Fruit fly (Drosophila melanogaster): ENCODE data around the gene CG9705.

CG9705 gene

DNA sequence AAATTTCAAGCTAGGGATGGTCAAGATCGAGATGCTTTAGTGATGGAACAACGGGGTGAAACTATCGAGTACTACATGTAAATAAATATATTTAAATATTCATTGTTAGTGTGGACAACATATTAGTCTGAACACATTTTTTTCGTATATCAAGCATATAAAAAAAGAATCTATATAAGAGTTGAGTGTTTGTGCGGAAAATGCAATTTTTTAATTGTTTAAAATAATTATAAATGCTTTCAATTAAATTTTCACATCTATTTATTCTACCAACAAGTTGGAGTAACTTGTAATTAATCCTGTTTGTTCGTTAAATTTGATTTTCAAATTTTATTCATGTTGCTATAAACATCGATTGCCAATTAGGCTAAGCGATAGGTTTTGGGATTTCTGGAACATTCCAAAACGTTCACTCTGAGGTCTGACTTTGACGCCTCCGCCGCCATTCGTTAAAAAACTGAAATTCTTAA lies at the start of gene CG9705, which contains the start of gene mus302 (continued):
- TF ChIP-seq seq (GFP tag; IDR thresholded peaks at IDR 0.05) (no peak), Optix (GFP tag; IDR thresholded peaks at IDR 0.05) (no peak), CG16779 (GFP tag; IDR thresholded peaks at IDR 0.05) (no peak), Tbp (GFP tag; optimal IDR thresholded peaks at IDR 0.05) (peak; percentile 2), dmrt11E (tag; optimal IDR thresholded peaks at IDR 0.05) (peak; percentile 60), phol (tag; optimal IDR thresholded peaks at IDR 0.05) (peak; percentile 75), lab (GFP tag; optimal IDR thresholded peaks at IDR 0.05) (no peak), bsh (GFP tag; optimal IDR thresholded peaks at IDR 0.05) (peak in 1 of 2 experiments; percentile 28), CG13287 (GFP tag; IDR thresholded peaks at IDR 0.05; ENCODE audit: partially characterized antibody) (peak; percentile 72), CG32532 (GFP tag; IDR thresholded peaks at IDR 0.05) (peak; percentile 49), B-H2 (GFP tag; optimal IDR thresholded peaks at IDR 0.05) (no peak), PHDP (tag; optimal IDR thresholded peaks at IDR 0.05) (peak; percentile 32), CG10462 (GFP tag; optimal IDR thresholded peaks at IDR 0.05) (no peak), en (GFP tag; optimal IDR thresholded peaks at IDR 0.05) (no peak), CG8478 (optimal IDR thresholded peaks at IDR 0.05) (no peak), oc (tag; optimal IDR thresholded peaks at IDR 0.05) (no peak), shn (GFP tag; optimal IDR thresholded peaks at IDR 0.05) (no peak), onecut (GFP tag; IDR thresholded peaks at IDR 0.05) (no peak), trh (GFP tag; optimal IDR thresholded peaks at IDR 0.05) (peak; percentile 31), Sry-β (GFP tag; optimal IDR thresholded peaks at IDR 0.05) (no peak), sug (tag; optimal IDR thresholded peaks at IDR 0.05) (peak; percentile 54), CG2199 (GFP tag; IDR thresholded peaks at IDR 0.05) (no peak), Oli (tag; optimal IDR thresholded peaks at IDR 0.05) (peak; percentile 8), CG12299 (tag; optimal IDR thresholded peaks at IDR 0.05) (no peak), Ssrp (tag; optimal IDR thresholded peaks at IDR 0.05) (peak; percentile 56), cad (GFP tag; optimal IDR thresholded peaks at IDR 0.05) (no peak), abd-A (tag; optimal IDR thresholded peaks at IDR 0.05) (no peak), CG7357 (GFP tag; IDR thresholded peaks at IDR 0.05) (peak; percentile 78), Deaf1 (tag; optimal IDR thresholded peaks at IDR 0.05) (no peak), CG11560 (tag; IDR thresholded peaks at IDR 0.05) (no peak), CG6813 (GFP tag; optimal IDR thresholded peaks at IDR 0.05) (no peak), gro (GFP tag; optimal IDR thresholded peaks at IDR 0.05) (no peak), pita (GFP tag; optimal IDR thresholded peaks at IDR 0.05) (no peak), kay (GFP tag; optimal IDR thresholded peaks at IDR 0.05) (no peak), slp2 (GFP tag; optimal IDR thresholded peaks at IDR 0.05) (no peak), CG10209 (GFP tag; optimal IDR thresholded peaks at IDR 0.05) (peak; percentile 38), CG7745 (tag; optimal IDR thresholded peaks at IDR 0.05) (no peak), YL-1 (GFP tag; optimal IDR thresholded peaks at IDR 0.05) (peak; percentile 10), CG33557 (GFP tag; optimal IDR thresholded peaks at IDR 0.05) (peak; percentile 38), CoRest (tag; optimal IDR thresholded peaks at IDR 0.05) (peak; percentile 75), sisA (GFP tag; IDR thresholded peaks at IDR 0.05) (no peak), sens (GFP tag) (peak; percentile 77), CG3407 (GFP tag; optimal IDR thresholded peaks at IDR 0.05) (no peak), CG8944 (GFP tag; optimal IDR thresholded peaks at IDR 0.05) (no peak), schlank (tag; optimal IDR thresholded peaks at IDR 0.05) (no peak), esg (GFP tag; conservative IDR thresholded peaks at IDR 0.05) (no peak), croc (GFP tag; conservative IDR thresholded peaks at IDR 0.05) (no peak), NC2α (GFP tag; optimal IDR thresholded peaks at IDR 0.05) (no peak), CG33213 (GFP tag; optimal IDR thresholded peaks at IDR 0.05) (no peak), CG4282 (GFP tag; optimal IDR thresholded peaks at IDR 0.05) (no peak), CG9609 (GFP tag; optimal IDR thresholded peaks at IDR 0.05) (no peak), CG15696 (tag; optimal IDR thresholded peaks at IDR 0.05) (peak; percentile 55)

Data from whole organism, embryonic.